Worm (Caenorhabditis elegans) whole organism, L1 larva: ENCODE data around the gene cdkl-1.

Source experiments
- ama-1 ChIP-seq: fragments of 150-350 bp; optimal IDR thresholded peaks from 2 replicates; lab custom pipeline; 2014
- dsc-1 ChIP-seq: sonication (generic microtip); optimal IDR thresholded peaks from 2 replicates; lab custom pipeline; 2016; ENCODE audit warnings: mild to moderate bottlenecking, missing genetic modification characterization, missing compliant biosample characterization
- lir-3 ChIP-seq: sonication (generic microtip); optimal IDR thresholded peaks from 2 replicates; lab custom pipeline; 2016; ENCODE audit warnings: mild to moderate bottlenecking, missing genetic modification characterization, moderate library complexity, missing compliant biosample characterization; ENCODE audit not compliant: poor library complexity

DNA sequence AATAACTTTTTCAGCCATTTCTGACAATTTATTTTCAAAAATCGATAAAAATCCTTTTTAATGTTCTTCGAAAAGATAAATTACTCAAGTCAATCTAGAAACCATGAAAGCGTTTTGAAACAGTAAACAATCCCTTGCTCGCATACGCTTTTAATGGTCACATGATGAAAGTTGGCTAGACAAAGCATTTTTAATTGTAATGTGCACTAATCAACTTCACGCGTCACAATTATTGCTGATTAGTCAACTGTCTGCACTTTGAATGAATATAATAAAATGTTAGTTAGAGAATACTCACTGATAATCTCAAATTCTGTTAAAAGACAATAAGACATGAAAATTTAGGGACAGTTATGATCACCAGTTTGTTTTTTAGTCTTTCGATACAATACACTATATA lies 57.9 kb downstream of the cdkl-1 start:
- TF ChIP-seq lir-3 (tag; lab: Kevin White, UChicago) (no peak), dsc-1 (tag; lab: Kevin White, UChicago) (no peak), ama-1 (lab: Kevin White, UChicago) (no peak)
